Worm (Caenorhabditis elegans): ENCODE results near the gene ddn-3.
"Not testable (repeated sequence)": the region's sequence is repeated elsewhere in the genome, so short reads cannot be mapped to it uniquely, and the experiment has no call there.

DNA sequence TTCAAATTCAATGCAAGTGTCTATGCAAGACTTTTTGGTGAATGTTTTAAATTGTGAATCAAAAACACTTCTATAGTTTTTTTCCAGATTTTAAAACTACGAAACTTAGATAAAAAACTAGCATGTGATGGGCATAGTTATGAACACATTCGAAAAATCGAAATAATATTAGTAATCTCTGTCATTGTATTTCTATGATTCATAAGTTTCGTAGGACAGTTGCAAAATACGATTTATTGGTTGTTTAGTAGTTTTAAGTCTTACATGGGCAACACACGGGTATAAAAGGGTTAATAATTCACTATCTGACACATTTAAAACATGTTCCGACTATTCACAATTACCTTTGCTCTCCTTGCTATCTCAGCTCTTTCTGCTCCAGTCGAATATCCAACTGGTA lies 2.9 kb downstream of the ddn-3 start, which contains the start of gene spig-5:
- TF ChIP-seq tab-1 (GFP tag; IDR thresholded peaks at IDR 0.05); flt-1 (GFP tag; IDR thresholded peaks at IDR 0.05); T22C8.4 (GFP tag; IDR thresholded peaks at IDR 0.05); klf-2 (GFP tag; conservative IDR thresholded peaks at IDR 0.05); ztf-23 (GFP tag; IDR thresholded peaks at IDR 0.05); cog-1 (tag; optimal IDR thresholded peaks at IDR 0.05); med-1 (GFP tag; optimal IDR thresholded peaks at IDR 0.05; ENCODE audit: insufficient read depth): not testable (repeated sequence)
